Worm (Caenorhabditis elegans): ENCODE measurements around the gene lgc-9.

DNA sequence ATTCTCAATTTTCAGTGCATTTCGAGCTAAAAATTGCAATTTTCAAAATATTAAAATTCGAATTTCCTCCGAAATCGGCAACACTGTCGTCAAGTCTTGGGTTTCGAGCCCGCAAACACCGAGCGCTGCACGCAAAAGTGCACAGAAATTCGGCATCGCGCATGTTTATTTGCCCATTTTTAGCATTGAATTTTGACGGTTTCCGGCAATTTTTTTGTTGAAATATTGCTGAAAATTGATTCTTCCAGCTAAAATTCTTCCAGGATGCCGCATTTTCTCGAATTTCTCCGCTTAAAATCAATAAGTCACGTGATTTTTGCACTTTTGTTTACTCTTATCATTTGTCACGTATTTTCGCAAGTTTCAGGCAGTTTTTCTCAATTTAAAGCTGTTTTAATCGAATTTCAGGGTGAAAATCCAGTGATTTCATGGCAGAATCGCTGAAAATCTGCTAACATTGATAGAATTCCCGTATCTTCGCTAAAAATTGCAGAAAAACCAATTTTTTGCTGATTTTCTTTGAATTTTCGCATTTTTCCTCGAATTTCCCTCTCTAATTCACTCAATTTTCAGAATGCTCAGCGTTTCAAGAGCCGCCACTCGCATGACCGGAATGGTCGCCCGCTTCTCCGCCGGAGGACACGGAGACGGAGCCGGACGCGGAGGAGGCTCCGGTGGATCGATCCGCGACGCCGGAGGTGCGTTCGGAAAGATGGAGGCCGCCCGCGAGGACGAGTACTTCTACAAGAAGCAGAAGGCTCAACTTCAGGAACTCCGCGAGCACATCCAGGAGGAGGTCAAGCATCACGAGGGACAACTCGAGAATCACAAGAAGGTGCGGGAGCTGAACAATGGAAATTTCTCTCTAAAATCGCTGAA lies 29.9 kb upstream of the lgc-9 start, which contains the start of gene mai-2:
- 0 out of 2 replicates have a peak, but pooled peaks have one; percentile 10 for TF ChIP-seq attf-3 (GFP tag; conservative IDR thresholded peaks at IDR 0.05)
- TF ChIP-seq sea-2 (GFP tag; IDR thresholded peaks at IDR 0.05) = no peak
- no peak for TF ChIP-seq unc-62 (GFP tag; optimal IDR thresholded peaks at IDR 0.05)
- TF ChIP-seq ccch-3 (GFP tag; optimal IDR thresholded peaks at IDR 0.05) = no peak
- no peak for TF ChIP-seq nhr-120 (GFP tag; IDR thresholded peaks at IDR 0.05)
- peak; percentile 86 for TF ChIP-seq zfh-2 (GFP tag; conservative IDR thresholded peaks at IDR 0.05)
- TF ChIP-seq hmg-1.2 (GFP tag; IDR thresholded peaks at IDR 0.05) = peak; percentile 41
- TF ChIP-seq snpc-4 (GFP tag; optimal IDR thresholded peaks at IDR 0.05) = no peak
- TF ChIP-seq snpc-4 (tag; optimal IDR thresholded peaks at IDR 0.05) = no peak

Measured in whole organism, young adult.